Worm (Caenorhabditis elegans) whole organism, young adult: ENCODE measurements around the gene F49F1.9.

Experiments used
- B0019.2 ChIP-seq: fragments of 200-800 bp; sonication (Bioruptor generic); conservative IDR thresholded peaks from 2 replicates; pipeline ENCODE4 v1.3.6; 2022; ENCODE audit warnings: missing genetic modification reagents, missing genetic modification characterization, missing compliant biosample characterization
- egl-18 ChIP-seq: fragments of 200-800 bp; sonication (Bioruptor generic); IDR thresholded peaks from 2 replicates; pipeline ENCODE4 v1.3.6; 2022; ENCODE audit warnings: missing genetic modification reagents, missing genetic modification characterization, missing compliant biosample characterization
- madf-3 ChIP-seq: fragments of 200-800 bp; sonication (Bioruptor generic); IDR thresholded peaks from 2 replicates; pipeline ENCODE4 v1.3.6; 2022; ENCODE audit warnings: missing genetic modification reagents, missing genetic modification characterization, missing compliant biosample characterization

- TF ChIP-seq madf-3 (GFP tag; lab: Robert Waterston, UW), result no peak
- no peak for TF ChIP-seq B0019.2 (GFP tag; lab: Robert Waterston, UW)
- TF ChIP-seq egl-18, result no peak
These were observed 34.9 kb upstream of the F49F1.9 start for ce11 chrIV:4172242-4172641.
